Worm (Caenorhabditis elegans): ENCODE measurements around the gene gmeb-2.

The gmeb-2 gene

DNA sequence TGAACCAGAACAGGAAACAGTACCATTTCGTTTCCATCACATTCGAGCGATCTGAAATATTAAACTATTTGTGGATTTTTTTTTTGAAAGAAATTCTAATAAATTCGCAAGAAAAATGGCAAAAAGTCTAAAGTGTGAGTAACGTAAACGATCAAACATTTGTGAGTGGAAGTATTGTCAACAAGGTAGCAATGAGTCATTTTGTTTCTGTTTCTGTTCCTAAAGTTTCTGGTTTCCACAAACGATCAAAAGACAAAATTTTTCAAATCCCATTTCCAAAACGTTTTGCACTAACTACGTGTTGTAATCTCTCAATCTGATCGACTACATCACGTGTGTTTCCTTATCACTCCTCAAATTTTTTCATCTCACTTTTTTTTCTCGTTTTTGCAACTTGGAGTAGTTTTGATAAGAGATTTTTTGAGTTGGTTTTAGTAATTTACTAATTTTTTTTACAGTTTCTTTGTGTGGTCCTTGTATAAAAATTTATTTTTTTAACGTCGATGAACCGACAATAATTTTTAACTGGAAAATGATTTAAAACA lies 31.3 kb upstream of the gmeb-2 start, which contains the start of gene F59F4.3:
Gene F59F4.3, minus strand, starts transcription at position 51 of the 545 bp plus-strand sequence.
- TF ChIP-seq snpc-3.4 (tag; optimal IDR thresholded peaks at IDR 0.05) (no peak), nhr-80 (tag; optimal IDR thresholded peaks at IDR 0.05) (peak; percentile 22)

- TF ChIP-seq C17E4.6 (GFP tag; IDR thresholded peaks at IDR 0.05) (no peak), attf-5 (GFP tag; optimal IDR thresholded peaks at IDR 0.05) (no peak), bed-1 (GFP tag; IDR thresholded peaks at IDR 0.05) (no peak), Y56A3A.18 (GFP tag; IDR thresholded peaks at IDR 0.05) (no peak)
Measured at ce11 chrX:15848867-15849266, 30.0 kb upstream of the gmeb-2 start.

DNA sequence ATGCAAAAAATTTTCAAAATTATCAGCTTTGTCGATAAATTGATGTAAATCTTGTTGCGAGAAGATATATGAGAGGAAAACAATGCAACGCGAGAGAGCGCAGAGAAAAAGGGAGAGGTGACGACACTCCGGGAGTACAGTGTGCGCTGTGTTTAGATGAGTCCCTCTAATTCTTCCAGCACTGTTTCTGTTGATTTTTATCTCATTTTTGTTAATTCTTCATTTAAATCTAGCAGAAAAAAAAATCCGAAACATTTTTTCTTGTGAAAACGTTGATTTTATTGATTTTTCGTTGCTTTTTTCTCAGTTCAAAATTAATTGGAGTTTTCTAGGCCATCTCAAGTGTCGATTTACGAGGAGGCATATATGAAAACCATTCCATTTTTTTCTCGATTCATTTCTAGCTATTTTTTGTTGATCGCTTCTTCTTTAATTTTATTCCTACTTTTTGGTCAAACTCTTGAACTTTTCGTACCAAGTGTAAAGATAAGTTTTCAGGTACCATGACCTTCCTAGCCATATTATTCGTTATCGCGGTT lies 29.4 kb upstream of the gmeb-2 start, which contains the start of gene acl-1:
Gene acl-1, plus strand, starts transcription at position 489 of the 539 bp plus-strand sequence.
- TF ChIP-seq rcor-1 (GFP tag; IDR thresholded peaks at IDR 0.05), result peak; percentile 29; the same call in 1 of the 2 replicates
- peak; percentile 42; the same call in 1 of the 2 replicates for TF ChIP-seq mcd-1 (GFP tag; IDR thresholded peaks at IDR 0.05)
- no peak for TF ChIP-seq ama-1 (optimal IDR thresholded peaks at IDR 0.05)
- no peak for TF ChIP-seq ama-1 (GFP tag; optimal IDR thresholded peaks at IDR 0.05)
- peak; percentile 21 for TF ChIP-seq madf-10 (tag; optimal IDR thresholded peaks at IDR 0.05)
- TF ChIP-seq K12H6.12 (tag; optimal IDR thresholded peaks at IDR 0.05), result peak; percentile 82
- no peak for TF ChIP-seq nfyb-1 (GFP tag; IDR thresholded peaks at IDR 0.05)
- TF ChIP-seq hmg-1.2 (GFP tag; IDR thresholded peaks at IDR 0.05), result peak; percentile 45
- TF ChIP-seq somi-1 (GFP tag; optimal IDR thresholded peaks at IDR 0.05), result peak; percentile 37
- TF ChIP-seq pha-4 (tag; optimal IDR thresholded peaks at IDR 0.05), result no peak
- peak; percentile 21 for TF ChIP-seq gei-17 (GFP tag; optimal IDR thresholded peaks at IDR 0.05)
- TF ChIP-seq ceh-27 (GFP tag; optimal IDR thresholded peaks at IDR 0.05), result peak; percentile 45
- TF ChIP-seq F57C9.4 (tag; optimal IDR thresholded peaks at IDR 0.05), result peak; percentile 20
- no peak for TF ChIP-seq hsf-1 (GFP tag; IDR thresholded peaks at IDR 0.05)
- TF ChIP-seq sdz-38 (tag; optimal IDR thresholded peaks at IDR 0.05), result no peak
- TF ChIP-seq attf-3 (GFP tag; conservative IDR thresholded peaks at IDR 0.05), result peak; percentile 97
- TF ChIP-seq cebp-1 (GFP tag; IDR thresholded peaks at IDR 0.05), result no peak
- TF ChIP-seq cebp-1 (tag; optimal IDR thresholded peaks at IDR 0.05), result peak; percentile 55
- TF ChIP-seq lin-26 (GFP tag; IDR thresholded peaks at IDR 0.05), result no peak
- TF ChIP-seq snpc-1.1 (tag; optimal IDR thresholded peaks at IDR 0.05; ENCODE audit: insufficient read depth), result peak; percentile 26
- no peak for TF ChIP-seq F49E8.2 (tag; optimal IDR thresholded peaks at IDR 0.05; ENCODE audit: insufficient read depth)
- peak; percentile 80 for TF ChIP-seq lin-40 (tag; optimal IDR thresholded peaks at IDR 0.05)
- no peak for TF ChIP-seq tbx-9 (tag; optimal IDR thresholded peaks at IDR 0.05; ENCODE audit: borderline replicate concordance)
- TF ChIP-seq B0336.3 (GFP tag; IDR thresholded peaks at IDR 0.05), result 0 out of 2 replicates have a peak, but pooled peaks have one; percentile 29
- TF ChIP-seq dox-1 (GFP tag; IDR thresholded peaks at IDR 0.05), result peak; percentile 15; the same call in 1 of the 2 replicates
- TF ChIP-seq lin-35 (GFP tag; optimal IDR thresholded peaks at IDR 0.05), result peak in 1 of 3 experiments; percentile 39
- TF ChIP-seq tbp1 (GFP tag; optimal IDR thresholded peaks at IDR 0.05), result peak; percentile 8
- TF ChIP-seq Y56A3A.18 (GFP tag; IDR thresholded peaks at IDR 0.05), result no peak
- TF ChIP-seq hrde-1 (tag; optimal IDR thresholded peaks at IDR 0.05; ENCODE audit: borderline replicate concordance), result no peak
- TF ChIP-seq snpc-4 (GFP tag; optimal IDR thresholded peaks at IDR 0.05), result no peak
- peak in 2 of 4 experiments; percentile 30 to 55 for TF ChIP-seq snpc-4 (tag; optimal IDR thresholded peaks at IDR 0.05)
- TF ChIP-seq attf-5 (GFP tag; optimal IDR thresholded peaks at IDR 0.05), result peak; percentile 52
- TF ChIP-seq let-607 (tag; optimal IDR thresholded peaks at IDR 0.05), result peak in 1 of 2 experiments; percentile 76
- 0 out of 2 replicates have a peak, but pooled peaks have one; percentile 51 for TF ChIP-seq K11D2.4 (GFP tag; IDR thresholded peaks at IDR 0.05)

All from whole organism, young adult.